Worm (Caenorhabditis elegans) whole organism, L1 larva: ENCODE measurements around the gene ric-7.
A peak's percentile ranks its signal among the peaks of the same experiment; 100 is the strongest.

ENCODE experiments used
- C04F5.9 ChIP-seq: sonication (generic microtip); optimal IDR thresholded peaks from 2 replicates; lab custom pipeline; 2016; ENCODE audit warnings: missing genetic modification characterization, missing compliant biosample characterization
- C34B4.2 ChIP-seq: sonication (generic microtip); optimal IDR thresholded peaks from 2 replicates; lab custom pipeline; 2017; ENCODE audit warnings: mild to moderate bottlenecking, missing genetic modification characterization, missing compliant biosample characterization
- alr-1 ChIP-seq: fragments of 200-800 bp; sonication (Bioruptor generic); optimal IDR thresholded peaks from 2 replicates; lab custom pipeline; 2018; ENCODE audit warnings: borderline replicate concordance, mild to moderate bottlenecking, missing genetic modification characterization, missing compliant biosample characterization
- ceh-63 ChIP-seq: fragments of 200-800 bp; sonication (Bioruptor generic); optimal IDR thresholded peaks from 2 replicates; lab custom pipeline; 2018; ENCODE audit warnings: mild to moderate bottlenecking, missing genetic modification characterization, missing compliant biosample characterization
- ceh-82 ChIP-seq, 3 experiments: fragments of 150-350 bp in 1 of 3; sonication (generic microtip) in 2 of 3; optimal IDR thresholded peaks; 2 replicates each; lab custom pipeline; 2014 to 2017; ENCODE audit warnings: missing biosample characterization in 3 of 3, missing genetic modification characterization in 3 of 3
- ceh-88 ChIP-seq: fragments of 200-800 bp; sonication (Bioruptor generic); IDR thresholded peaks from 2 replicates; pipeline ENCODE4 v1.3.6; 2022; ENCODE audit warnings: missing genetic modification characterization, missing compliant biosample characterization
- ceh-90 ChIP-seq: sonication (generic microtip); optimal IDR thresholded peaks from 2 replicates; lab custom pipeline; 2016; ENCODE audit warnings: missing genetic modification characterization, missing compliant biosample characterization
- ces-1 ChIP-seq: fragments of 150-350 bp; optimal IDR thresholded peaks from 2 replicates; lab custom pipeline; 2014; ENCODE audit warnings: missing biosample characterization, missing genetic modification reagents, missing genetic modification characterization
- dsc-1 ChIP-seq: sonication (generic microtip); optimal IDR thresholded peaks from 2 replicates; lab custom pipeline; 2016; ENCODE audit warnings: mild to moderate bottlenecking, missing genetic modification characterization, missing compliant biosample characterization
- efl-1 ChIP-seq, 4 experiments: fragments of 150-350 bp; optimal IDR thresholded peaks in 3 of 4; peaks in 1 of 4; 1 replicate in 1 of 4; 2 replicates in 3 of 4; lab custom pipeline; 2014; ENCODE audit warnings: missing biosample characterization in 2 of 4, missing genetic modification characterization in 2 of 4, missing genetic modification reagents in 2 of 4
- egl-27 ChIP-seq, 2 experiments: fragments of 150-350 bp in 1 of 2; sonication (generic microtip); optimal IDR thresholded peaks; 3 replicates each; lab custom pipeline; 2017 to 2018; ENCODE audit warnings: missing biosample characterization in 2 of 2, missing genetic modification characterization in 2 of 2, missing genetic modification reagents in 2 of 2
- elt-3 ChIP-seq, 6 experiments: fragments of 150-350 bp in 1 of 6; sonication (generic microtip); optimal IDR thresholded peaks; 2 replicates each; lab custom pipeline; 2017 to 2018; ENCODE audit warnings: missing biosample characterization in 6 of 6, missing genetic modification characterization in 6 of 6, inconsistent platforms in 1 of 6
- ets-5 ChIP-seq: fragments of 200-800 bp; sonication (Bioruptor generic); IDR thresholded peaks from 2 replicates; pipeline ENCODE4 v1.3.6; 2022; ENCODE audit warnings: missing genetic modification characterization, missing compliant biosample characterization
- fkh-10 ChIP-seq: sonication (generic microtip); optimal IDR thresholded peaks from 2 replicates; lab custom pipeline; 2017; ENCODE audit warnings: missing biosample characterization, missing genetic modification reagents, missing genetic modification characterization
- fkh-4 ChIP-seq: sonication (generic microtip); optimal IDR thresholded peaks from 2 replicates; lab custom pipeline; 2016; ENCODE audit warnings: missing compliant biosample characterization, missing genetic modification characterization, borderline replicate concordance
- fkh-8 ChIP-seq: sonication (generic microtip); optimal IDR thresholded peaks from 2 replicates; lab custom pipeline; 2016; ENCODE audit warnings: mild to moderate bottlenecking, missing genetic modification characterization, missing compliant biosample characterization
- fos-1 ChIP-seq: fragments of 150-350 bp; optimal IDR thresholded peaks from 2 replicates; lab custom pipeline; 2014; ENCODE audit warnings: missing biosample characterization, missing genetic modification characterization
- hpl-2 ChIP-seq: fragments of 150-350 bp; optimal IDR thresholded peaks from 2 replicates; lab custom pipeline; 2014; ENCODE audit warnings: missing biosample characterization, missing genetic modification reagents, missing genetic modification characterization
- irx-1 ChIP-seq: sonication (generic microtip); optimal IDR thresholded peaks from 2 replicates; lab custom pipeline; 2016; ENCODE audit warnings: missing genetic modification characterization, missing compliant biosample characterization
- isw-1 ChIP-seq: fragments of 200-800 bp; sonication (Bioruptor generic); IDR thresholded peaks from 2 replicates; pipeline ENCODE4 v1.3.6; 2022; ENCODE audit warnings: missing genetic modification characterization, missing compliant biosample characterization
- jun-1 ChIP-seq: fragments of 150-350 bp; optimal IDR thresholded peaks from 2 replicates; lab custom pipeline; 2014; ENCODE audit warnings: missing biosample characterization, missing genetic modification reagents, missing genetic modification characterization
- lin-15B ChIP-seq: fragments of 150-350 bp; sonication (generic microtip); optimal IDR thresholded peaks from 3 replicates; lab custom pipeline; 2014; ENCODE audit warnings: missing biosample characterization, missing genetic modification characterization
- lsy-2 ChIP-seq, 2 experiments: fragments of 150-350 bp; optimal IDR thresholded peaks; 2 replicates each; lab custom pipeline; 2014; ENCODE audit warnings: missing biosample characterization in 2 of 2, missing genetic modification characterization in 2 of 2
- mep-1 ChIP-seq: fragments of 150-350 bp; optimal IDR thresholded peaks from 2 replicates; lab custom pipeline; 2014; ENCODE audit warnings: missing biosample characterization, missing genetic modification characterization
- nhr-20 ChIP-seq: sonication (generic microtip); optimal IDR thresholded peaks from 2 replicates; lab custom pipeline; 2016; ENCODE audit warnings: mild to moderate bottlenecking, missing genetic modification characterization, missing compliant biosample characterization
- nhr-237 ChIP-seq: fragments of 150-350 bp; optimal IDR thresholded peaks from 2 replicates; lab custom pipeline; 2014; ENCODE audit warnings: missing biosample characterization, missing genetic modification characterization
- nhr-28 ChIP-seq: fragments of 150-350 bp; optimal IDR thresholded peaks from 2 replicates; lab custom pipeline; 2014; ENCODE audit warnings: missing biosample characterization, missing genetic modification characterization
- nhr-77 ChIP-seq: fragments of 150-350 bp; optimal IDR thresholded peaks from 2 replicates; lab custom pipeline; 2014; ENCODE audit warnings: missing biosample characterization, missing genetic modification characterization
- nhr-84 ChIP-seq: sonication (generic microtip); optimal IDR thresholded peaks from 2 replicates; lab custom pipeline; 2017; ENCODE audit warnings: missing biosample characterization, missing genetic modification characterization
- nhr-90 ChIP-seq: sonication (generic microtip); optimal IDR thresholded peaks from 2 replicates; lab custom pipeline; 2016; ENCODE audit warnings: mild to moderate bottlenecking, missing genetic modification characterization, missing compliant biosample characterization; ENCODE audit not compliant: poor library complexity
- pax-3 ChIP-seq: fragments of 200-800 bp; sonication (Bioruptor generic); optimal IDR thresholded peaks from 2 replicates; lab custom pipeline; 2018; ENCODE audit warnings: mild to moderate bottlenecking, missing genetic modification characterization, moderate library complexity, missing compliant biosample characterization
- pqm-1 ChIP-seq: sonication (generic microtip); optimal IDR thresholded peaks from 3 replicates; lab custom pipeline; 2017; ENCODE audit warnings: missing biosample characterization, missing genetic modification characterization
- snu-23 ChIP-seq: sonication (generic microtip); optimal IDR thresholded peaks from 2 replicates; lab custom pipeline; 2016; ENCODE audit warnings: missing genetic modification characterization, missing compliant biosample characterization
- sox-4 ChIP-seq: sonication (generic microtip); optimal IDR thresholded peaks from 2 replicates; lab custom pipeline; 2016; ENCODE audit warnings: missing genetic modification characterization, missing compliant biosample characterization
- sptf-1 ChIP-seq: fragments of 150-350 bp; optimal IDR thresholded peaks from 2 replicates; lab custom pipeline; 2014; ENCODE audit warnings: missing biosample characterization, missing genetic modification characterization
- sup-37 ChIP-seq: fragments of 200-800 bp; sonication (Bioruptor generic); optimal IDR thresholded peaks from 2 replicates; lab custom pipeline; 2018; ENCODE audit warnings: mild to moderate bottlenecking, missing genetic modification characterization, missing compliant biosample characterization
- swsn-7 ChIP-seq: sonication (generic microtip); optimal IDR thresholded peaks from 2 replicates; lab custom pipeline; 2016; ENCODE audit warnings: missing genetic modification characterization, missing compliant biosample characterization
- tbx-2 ChIP-seq: sonication (generic microtip); optimal IDR thresholded peaks from 2 replicates; lab custom pipeline; 2016; ENCODE audit warnings: missing genetic modification characterization, missing compliant biosample characterization
- unc-62 ChIP-seq: fragments of 150-350 bp; optimal IDR thresholded peaks from 2 replicates; lab custom pipeline; 2014; ENCODE audit warnings: missing biosample characterization, missing genetic modification reagents, missing genetic modification characterization
- unc-86 ChIP-seq: sonication (generic microtip); optimal IDR thresholded peaks from 2 replicates; lab custom pipeline; 2016; ENCODE audit warnings: missing genetic modification characterization, missing compliant biosample characterization
- zag-1 ChIP-seq: fragments of 150-350 bp; optimal IDR thresholded peaks from 2 replicates; lab custom pipeline; 2014; ENCODE audit warnings: missing biosample characterization, missing genetic modification characterization
- zip-4 ChIP-seq: fragments of 200-800 bp; sonication (Bioruptor generic); optimal IDR thresholded peaks from 2 replicates; lab custom pipeline; 2018; ENCODE audit warnings: mild to moderate bottlenecking, missing genetic modification characterization, moderate library complexity, missing compliant biosample characterization

Gene ric-7

ce11 chrV:13957691-13958090 lies 48.0 kb downstream of the ric-7 start:
- TF ChIP-seq irx-1 (tag; lab: Kevin White, UChicago) (no peak), C04F5.9 (no peak), snu-23 (GFP tag; lab: Kevin White, UChicago) (no peak), sptf-1 (no peak), alr-1 (no peak), fkh-10 (GFP tag; lab: Kevin White, UChicago) (no peak), unc-62 (GFP tag; lab: Kevin White, UChicago) (no peak), zip-4 (no peak), jun-1 (tag; lab: Kevin White, UChicago) (no peak), lin-15B (tag; lab: Kevin White, UChicago) (no peak), nhr-28 (tag; lab: Kevin White, UChicago) (no peak), zag-1 (no peak), nhr-77 (no peak), dsc-1 (no peak), elt-3 (tag; optimal IDR thresholded peaks at IDR 0.05; lab: Kevin White, UChicago) (no peak), sup-37 (GFP tag; lab: Kevin White, UChicago) (no peak), pqm-1 (no peak), egl-27 (tag; optimal IDR thresholded peaks at IDR 0.05; lab: Kevin White, UChicago) (no peak), fos-1 (tag; lab: Kevin White, UChicago) (no peak)

ce11 chrV:13955370-13956089 lies 50.2 kb downstream of the ric-7 start:
- TF ChIP-seq fos-1 (tag; lab: Kevin White, UChicago) (no peak), pax-3 (tag; lab: Kevin White, UChicago) (no peak), fkh-8 (tag; lab: Kevin White, UChicago) (no peak), C34B4.2 (tag; lab: Kevin White, UChicago) (no peak), zip-4 (no peak), nhr-90 (tag; lab: Kevin White, UChicago) (no peak), swsn-7 (no peak), ceh-82 (tag; optimal IDR thresholded peaks at IDR 0.05; lab: Kevin White, UChicago) (no peak), ceh-88 (GFP tag; lab: Robert Waterston, UW) (no peak), unc-62 (GFP tag; lab: Kevin White, UChicago) (no peak), nhr-84 (no peak), ces-1 (no peak)

ce11 chrV:13954056-13954455 lies 51.7 kb downstream of the ric-7 start, which contains the start of gene swt-6:
Gene swt-6, plus strand, starts transcription at chrV:13954356.
- no peak for TF ChIP-seq efl-1 (optimal IDR thresholded peaks at IDR 0.05; lab: Kevin White, UChicago)
- TF ChIP-seq efl-1 (GFP tag; optimal IDR thresholded peaks at IDR 0.05 in 1 of 2; lab: Kevin White, UChicago), result peak in 1 of 2 experiments; percentile 22
- TF ChIP-seq lsy-2 (tag; optimal IDR thresholded peaks at IDR 0.05; lab: Kevin White, UChicago), result no peak

ce11 chrV:13953191-13953590 lies 52.5 kb downstream of the ric-7 start, which contains the start of gene R10D12.8:
Gene R10D12.8, minus strand, starts transcription at chrV:13953291.
- TF ChIP-seq efl-1 (optimal IDR thresholded peaks at IDR 0.05; lab: Kevin White, UChicago) (no peak), efl-1 (GFP tag; optimal IDR thresholded peaks at IDR 0.05 in 1 of 2; lab: Kevin White, UChicago) (peak in 1 of 2 experiments; percentile 35), mep-1 (tag; lab: Kevin White, UChicago) (no peak), elt-3 (tag; optimal IDR thresholded peaks at IDR 0.05; lab: Kevin White, UChicago) (peak in 1 of 6 experiments; percentile 45)

ce11 chrV:13949752-13950151 lies 56.0 kb downstream of the ric-7 start, which contains the start of gene R10D12.7:
Gene R10D12.7, plus strand, starts transcription at chrV:13950052.
- no peak for TF ChIP-seq nhr-20 (tag; lab: Kevin White, UChicago)
- TF ChIP-seq isw-1 (GFP tag; lab: Robert Waterston, UW), result no peak
- no peak for TF ChIP-seq ets-5
- TF ChIP-seq nhr-237, result no peak
- TF ChIP-seq hpl-2, result no peak
- TF ChIP-seq ceh-90 (tag; lab: Kevin White, UChicago), result no peak
- no peak for TF ChIP-seq ceh-82 (tag; optimal IDR thresholded peaks at IDR 0.05; lab: Kevin White, UChicago)
- no peak for TF ChIP-seq ceh-63
- TF ChIP-seq sup-37 (GFP tag; lab: Kevin White, UChicago), result no peak
- no peak for TF ChIP-seq tbx-2 (tag; lab: Kevin White, UChicago)
- TF ChIP-seq fkh-4 (tag; lab: Kevin White, UChicago), result no peak
- TF ChIP-seq sox-4 (tag; lab: Kevin White, UChicago), result no peak
- TF ChIP-seq lsy-2 (tag; optimal IDR thresholded peaks at IDR 0.05; lab: Kevin White, UChicago), result no peak
- no peak for TF ChIP-seq unc-86 (tag; lab: Kevin White, UChicago)
- no peak for TF ChIP-seq swsn-7
- TF ChIP-seq, all 84 proteins: peak for 0
